Worm (Caenorhabditis elegans) whole organism, L3 larva: Measurements from ENCODE around the gene hars-1.

Experiments
- ZK546.5 ChIP-seq: sonication (generic microtip); optimal IDR thresholded peaks from 2 replicates; lab custom pipeline; 2017; ENCODE audit warnings: missing biosample characterization, missing genetic modification characterization
- daf-12 ChIP-seq: fragments of 150-350 bp; optimal IDR thresholded peaks from 2 replicates; lab custom pipeline; 2014; ENCODE audit warnings: missing biosample characterization, missing genetic modification reagents, missing genetic modification characterization
- elt-2 ChIP-seq: sonication (generic microtip); optimal IDR thresholded peaks from 2 replicates; lab custom pipeline; 2016; ENCODE audit warnings: missing genetic modification reagents, mild to moderate bottlenecking, missing genetic modification characterization, missing compliant biosample characterization
- fkh-10 ChIP-seq: sonication (generic microtip); optimal IDR thresholded peaks from 2 replicates; lab custom pipeline; 2017; ENCODE audit warnings: missing biosample characterization, missing genetic modification reagents, missing genetic modification characterization
- nfya-1 ChIP-seq: sonication (generic microtip); optimal IDR thresholded peaks from 2 replicates; lab custom pipeline; 2017; ENCODE audit warnings: missing genetic modification characterization, mild to moderate bottlenecking, missing compliant biosample characterization, antibody characterized with exemption, moderate library complexity; ENCODE audit not compliant: insufficient read depth
- nhr-12 ChIP-seq: fragments of 150-350 bp; optimal IDR thresholded peaks from 2 replicates; lab custom pipeline; 2014; ENCODE audit warnings: missing biosample characterization, missing genetic modification characterization
- nhr-237 ChIP-seq: fragments of 150-350 bp; optimal IDR thresholded peaks from 2 replicates; lab custom pipeline; 2014; ENCODE audit warnings: missing biosample characterization, missing genetic modification characterization
- pqm-1 ChIP-seq: fragments of 150-350 bp; optimal IDR thresholded peaks from 2 replicates; lab custom pipeline; 2017; ENCODE audit warnings: missing biosample characterization, missing genetic modification characterization, inconsistent platforms
- snpc-4 ChIP-seq: fragments of 150-350 bp; optimal IDR thresholded peaks from 2 replicates; lab custom pipeline; 2014; ENCODE audit warnings: missing biosample characterization, missing genetic modification characterization
- zag-1 ChIP-seq: fragments of 150-350 bp; optimal IDR thresholded peaks from 2 replicates; lab custom pipeline; 2014; ENCODE audit warnings: missing biosample characterization, missing genetic modification characterization
- ztf-11 ChIP-seq: fragments of 150-350 bp; optimal IDR thresholded peaks from 2 replicates; lab custom pipeline; 2014; ENCODE audit warnings: missing biosample characterization, missing genetic modification characterization

DNA sequence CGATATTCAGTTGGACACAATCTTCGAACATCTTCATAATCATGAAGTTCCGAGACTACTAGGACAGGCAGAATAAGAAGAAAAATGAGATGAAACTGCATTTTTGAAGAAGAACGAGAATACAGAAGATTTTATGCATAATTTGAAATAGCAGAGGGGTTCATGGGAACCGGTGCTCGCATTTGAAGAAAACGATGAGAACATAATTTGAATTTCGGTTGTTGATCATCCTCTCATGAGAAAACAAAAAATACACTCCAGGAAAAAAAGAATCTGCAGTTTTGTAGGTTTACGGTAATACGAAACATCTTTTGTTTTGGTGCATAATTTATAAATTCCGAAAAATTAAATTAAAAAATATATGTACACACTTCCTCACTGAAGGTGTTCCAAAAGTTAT is 27.2 kb downstream of the hars-1 start, which contains the start of gene srlf-11:
- TF ChIP-seq ztf-11 (tag; lab: Kevin White, UChicago) (no peak), ZK546.5 (tag; lab: Kevin White, UChicago) (no peak), zag-1 (tag; lab: Kevin White, UChicago) (no peak), nhr-237 (no peak), daf-12 (tag; lab: Kevin White, UChicago) (no peak), nfya-1 (tag; lab: Kevin White, UChicago) (no peak), snpc-4 (tag; lab: Kevin White, UChicago) (no peak), nhr-12 (no peak), pqm-1 (tag; lab: Kevin White, UChicago) (no peak), fkh-10 (GFP tag; lab: Kevin White, UChicago) (no peak), elt-2 (tag; lab: Kevin White, UChicago) (no peak)
